Fruit fly (Drosophila melanogaster) whole organism, prepupa: Measurements from ENCODE around the gene CG15742.

ENCODE experiments used
- Ets21C ChIP-seq: fragments of 200-800 bp; sonication (Bioruptor generic); optimal IDR thresholded peaks from 3 replicates; lab custom pipeline; 2016; ENCODE audit warnings: missing biosample characterization, missing genetic modification characterization
- Hr38 ChIP-seq: sonication (Bioruptor generic); optimal IDR thresholded peaks from 2 replicates; lab custom pipeline; 2016; ENCODE audit warnings: missing biosample characterization, missing genetic modification characterization
- OdsH ChIP-seq: fragments of 200-800 bp; sonication (Bioruptor generic); optimal IDR thresholded peaks from 3 replicates; lab custom pipeline; 2016; ENCODE audit warnings: missing biosample characterization, missing genetic modification characterization
- topi ChIP-seq: fragments of 200-800 bp; sonication (Bioruptor generic); optimal IDR thresholded peaks from 3 replicates; lab custom pipeline; 2016; ENCODE audit warnings: missing biosample characterization, missing genetic modification characterization

dm6 chrX:13234738-13235470 is 23.4 kb downstream of the CG15742 start:
- TF ChIP-seq Hr38 (no peak), topi (GFP tag; lab: Kevin White, UChicago) (no peak), Ets21C (GFP tag; lab: Kevin White, UChicago) (no peak), OdsH (peak; percentile 32)
